Fruit fly (Drosophila melanogaster): ENCODE data around the gene Spn77Ba.

Gene Spn77Ba

dm6 chr3L:20347762-20348580 is 31.0 kb downstream of the Spn77Ba start, which contains the start of the genes Rbbp5 and eRF1 (continued):
- TF ChIP-seq CG4707 (GFP tag; optimal IDR thresholded peaks at IDR 0.05) (no peak), grn (GFP tag; optimal IDR thresholded peaks at IDR 0.05) (no peak), Nf-YA (GFP tag; IDR thresholded peaks at IDR 0.05) (no peak), CG10321 (GFP tag; IDR thresholded peaks at IDR 0.05) (0 out of 2 replicates have a peak, but pooled peaks have one; percentile 31), Sry-β (GFP tag; optimal IDR thresholded peaks at IDR 0.05) (no peak), fd102C (GFP tag; optimal IDR thresholded peaks at IDR 0.05) (no peak), CG14710 (tag; optimal IDR thresholded peaks at IDR 0.05) (peak; percentile 86), CG4360 (GFP tag; IDR thresholded peaks at IDR 0.05) (no peak), CG11695 (GFP tag; IDR thresholded peaks at IDR 0.05) (0 out of 3 replicates have a peak, but pooled peaks have one; percentile 10), run (tag; optimal IDR thresholded peaks at IDR 0.05) (no peak), CG30431 (GFP tag; optimal IDR thresholded peaks at IDR 0.05) (no peak), CG8388 (GFP tag; optimal IDR thresholded peaks at IDR 0.05) (peak; percentile 72), CG18599 (GFP tag; optimal IDR thresholded peaks at IDR 0.05) (no peak), CG9609 (GFP tag; optimal IDR thresholded peaks at IDR 0.05) (peak; percentile 55), ase (GFP tag; IDR thresholded peaks at IDR 0.05) (peak; percentile 57; the same call in 2 of the 3 replicates), CG17612 (GFP tag; IDR thresholded peaks at IDR 0.05) (peak; percentile 41; the same call in 1 of the 2 replicates), CG6813 (GFP tag; optimal IDR thresholded peaks at IDR 0.05) (no peak), CG12942 (GFP tag; optimal IDR thresholded peaks at IDR 0.05) (peak; percentile 77), CG3281 (GFP tag; optimal IDR thresholded peaks at IDR 0.05) (peak; percentile 30), nmo (GFP tag; optimal IDR thresholded peaks at IDR 0.05) (peak; percentile 85), psq (GFP tag; optimal IDR thresholded peaks at IDR 0.05) (peak; percentile 32), Hr39 (optimal IDR thresholded peaks at IDR 0.05) (no peak), croc (GFP tag; conservative IDR thresholded peaks at IDR 0.05) (peak; percentile 27; the same call in 1 of the 3 replicates), HmgD (GFP tag; optimal IDR thresholded peaks at IDR 0.05) (peak; percentile 37), ro (GFP tag; IDR thresholded peaks at IDR 0.05) (no peak), CG12391 (tag; optimal IDR thresholded peaks at IDR 0.05) (peak; percentile 93), dimm (GFP tag; IDR thresholded peaks at IDR 0.05) (no peak), fd96Cb (tag; optimal IDR thresholded peaks at IDR 0.05) (peak; percentile 58), sima (GFP tag; optimal IDR thresholded peaks at IDR 0.05) (no peak), scrt (GFP tag; optimal IDR thresholded peaks at IDR 0.05) (no peak), lov (optimal IDR thresholded peaks at IDR 0.05) (no peak), lov (GFP tag; IDR thresholded peaks at IDR 0.05) (peak; percentile 64; the same call in 2 of the 3 replicates), dmrt99B (tag; optimal IDR thresholded peaks at IDR 0.05) (no peak), MESR4 (GFP tag; optimal IDR thresholded peaks at IDR 0.05) (peak; percentile 88), pzg (GFP tag; optimal IDR thresholded peaks at IDR 0.05) (peak; percentile 64), gsb (GFP tag; IDR thresholded peaks at IDR 0.05) (no peak; the same call in 1 of the 2 replicates), CG5180 (GFP tag; optimal IDR thresholded peaks at IDR 0.05) (no peak), ewg (GFP tag; optimal IDR thresholded peaks at IDR 0.05) (peak; percentile 48), tna (GFP tag; IDR thresholded peaks at IDR 0.05; ENCODE audit: partially characterized antibody) (peak; percentile 75), CG11560 (tag; IDR thresholded peaks at IDR 0.05) (peak; percentile 39; the same call in 1 of the 3 replicates), CG2129 (GFP tag; IDR thresholded peaks at IDR 0.05; ENCODE audit: partially characterized antibody) (peak; percentile 73), CG18476 (GFP tag; optimal IDR thresholded peaks at IDR 0.05) (peak; percentile 66), br (optimal IDR thresholded peaks at IDR 0.05) (no peak), jing (GFP tag; optimal IDR thresholded peaks at IDR 0.05) (no peak), Mes4 (GFP tag; optimal IDR thresholded peaks at IDR 0.05) (peak; percentile 40), oc (tag; optimal IDR thresholded peaks at IDR 0.05) (no peak), CG1603 (tag; optimal IDR thresholded peaks at IDR 0.05) (peak; percentile 64), Hsf (GFP tag; optimal IDR thresholded peaks at IDR 0.05) (peak; percentile 68), zfh1 (GFP tag; IDR thresholded peaks at IDR 0.05) (peak; percentile 85)
